Worm (Caenorhabditis elegans): ENCODE results near the gene srw-136.

- TF ChIP-seq nhr-28 (tag; optimal IDR thresholded peaks at IDR 0.05): no peak
- TF ChIP-seq dpl-1 (GFP tag; optimal IDR thresholded peaks at IDR 0.05): no peak
- TF ChIP-seq ama-1 (optimal IDR thresholded peaks at IDR 0.05): no peak
- no peak for TF ChIP-seq nhr-19 (GFP tag; conservative IDR thresholded peaks at IDR 0.05)
- TF ChIP-seq elt-2 (tag; optimal IDR thresholded peaks at IDR 0.05): no peak
Observed at ce11 chrV:2962960-2963359, 47.4 kb downstream of the srw-136 start, which contains the start of gene srw-138.

Data from whole organism, L1 larva.